Worm (Caenorhabditis elegans) whole organism, L4/young adult: ENCODE results near the gene ipla-2.

Source experiments
- W03F9.2 ChIP-seq: fragments of 150-350 bp; optimal IDR thresholded peaks from 2 replicates; lab custom pipeline; 2014; ENCODE audit warnings: missing biosample characterization, missing genetic modification characterization
- dao-5 ChIP-seq: sonication (generic microtip); optimal IDR thresholded peaks from 2 replicates; lab custom pipeline; 2016; ENCODE audit warnings: missing genotype, missing genetic modification characterization, moderate library complexity, missing compliant biosample characterization
- him-1 ChIP-seq: sonication (generic microtip); optimal IDR thresholded peaks from 2 replicates; lab custom pipeline; 2016; ENCODE audit warnings: missing genotype, missing genetic modification reagents, missing genetic modification characterization, missing compliant biosample characterization

ce11 chrX:9804735-9805134 is 33.1 kb downstream of the ipla-2 start:
- TF ChIP-seq W03F9.2 (tag; lab: Kevin White, UChicago) (no peak), him-1 (tag; lab: Kevin White, UChicago) (no peak), dao-5 (tag; lab: Kevin White, UChicago) (no peak)
